Worm (Caenorhabditis elegans) whole organism, mixed stage, embryonic: Measurements from ENCODE around the gene srw-69.

ENCODE experiments used
- M03D4.4 ChIP-seq: sonication (generic microtip); optimal IDR thresholded peaks from 2 replicates; lab custom pipeline; 2017; ENCODE audit warnings: mild to moderate bottlenecking, missing genetic modification characterization, missing compliant biosample characterization
- bed-3 ChIP-seq: fragments of 200-800 bp; sonication (Bioruptor generic); optimal IDR thresholded peaks from 3 replicates; lab custom pipeline; 2018; ENCODE audit warnings: mild to moderate bottlenecking, missing genetic modification characterization, moderate library complexity, missing compliant biosample characterization
- blmp-1 ChIP-seq: fragments of 150-350 bp; optimal IDR thresholded peaks from 2 replicates; lab custom pipeline; 2014; ENCODE audit warnings: missing biosample characterization, missing genetic modification characterization
- ceh-39 ChIP-seq: fragments of 150-350 bp; optimal IDR thresholded peaks from 2 replicates; lab custom pipeline; 2014; ENCODE audit warnings: missing biosample characterization, missing genetic modification characterization
- ceh-43 ChIP-seq: fragments of 200-800 bp; sonication (Bioruptor generic); optimal IDR thresholded peaks from 2 replicates; lab custom pipeline; 2018; ENCODE audit warnings: mild to moderate bottlenecking, missing genetic modification characterization, moderate library complexity, missing compliant biosample characterization
- ceh-83 ChIP-seq: fragments of 200-800 bp; sonication (Bioruptor generic); optimal IDR thresholded peaks from 2 replicates; lab custom pipeline; 2018; ENCODE audit warnings: mild to moderate bottlenecking, missing genetic modification characterization, missing compliant biosample characterization
- ces-1 ChIP-seq: fragments of 150-350 bp; optimal IDR thresholded peaks from 2 replicates; lab custom pipeline; 2014; ENCODE audit warnings: missing biosample characterization, missing genetic modification reagents, missing genetic modification characterization
- cnd-1 ChIP-seq: fragments of 200-800 bp; sonication (Bioruptor generic); optimal IDR thresholded peaks from 2 replicates; lab custom pipeline; 2018; ENCODE audit warnings: mild to moderate bottlenecking, missing genetic modification characterization, missing compliant biosample characterization
- drap-1 ChIP-seq: fragments of 200-800 bp; sonication (Bioruptor generic); optimal IDR thresholded peaks from 3 replicates; lab custom pipeline; 2018; ENCODE audit warnings: mild to moderate bottlenecking, missing genetic modification characterization, missing compliant biosample characterization
- elt-1 ChIP-seq: sonication (generic microtip); optimal IDR thresholded peaks from 2 replicates; lab custom pipeline; 2017; ENCODE audit warnings: missing genetic modification characterization, mild to moderate bottlenecking, missing compliant biosample characterization, antibody characterized with exemption, moderate library complexity, borderline replicate concordance; ENCODE audit not compliant: insufficient read depth
- elt-3 ChIP-seq: fragments of 150-350 bp; optimal IDR thresholded peaks from 2 replicates; lab custom pipeline; 2014; ENCODE audit warnings: missing biosample characterization, missing genetic modification characterization
- flh-1 ChIP-seq: fragments of 200-800 bp; sonication (Bioruptor generic); optimal IDR thresholded peaks from 2 replicates; lab custom pipeline; 2018; ENCODE audit warnings: mild to moderate bottlenecking, missing genetic modification characterization, moderate library complexity, missing compliant biosample characterization
- ham-2 ChIP-seq: fragments of 200-800 bp; sonication (Bioruptor generic); optimal IDR thresholded peaks from 2 replicates; lab custom pipeline; 2018; ENCODE audit warnings: mild to moderate bottlenecking, missing genetic modification characterization, missing compliant biosample characterization
- hlh-1 ChIP-seq: fragments of 150-350 bp; optimal IDR thresholded peaks from 2 replicates; lab custom pipeline; 2014; ENCODE audit warnings: missing biosample characterization, missing genetic modification reagents, missing genetic modification characterization
- lin-13 ChIP-seq: fragments of 150-350 bp; optimal IDR thresholded peaks from 2 replicates; lab custom pipeline; 2014; ENCODE audit warnings: missing biosample characterization, missing genetic modification characterization
- lin-32 ChIP-seq: fragments of 200-800 bp; sonication (Bioruptor generic); optimal IDR thresholded peaks from 2 replicates; lab custom pipeline; 2018; ENCODE audit warnings: mild to moderate bottlenecking, missing genetic modification characterization, missing compliant biosample characterization
- lsy-2 ChIP-seq: fragments of 150-350 bp; optimal IDR thresholded peaks from 2 replicates; lab custom pipeline; 2014; ENCODE audit warnings: missing biosample characterization, missing genetic modification characterization
- mab-5 ChIP-seq: fragments of 150-350 bp; optimal IDR thresholded peaks from 2 replicates; lab custom pipeline; 2014; ENCODE audit warnings: missing biosample characterization, missing genetic modification characterization
- mep-1 ChIP-seq: fragments of 150-350 bp; optimal IDR thresholded peaks from 2 replicates; lab custom pipeline; 2017; ENCODE audit warnings: missing biosample characterization, missing genetic modification reagents, missing genetic modification characterization, inconsistent platforms
- mls-2 ChIP-seq: sonication (generic microtip); optimal IDR thresholded peaks from 2 replicates; lab custom pipeline; 2016; ENCODE audit warnings: mild to moderate bottlenecking, missing genetic modification characterization, moderate library complexity, missing compliant biosample characterization
- nhr-12 ChIP-seq: fragments of 150-350 bp; optimal IDR thresholded peaks from 2 replicates; lab custom pipeline; 2014; ENCODE audit warnings: missing biosample characterization, missing genetic modification characterization
- nhr-2 ChIP-seq: fragments of 150-350 bp; optimal IDR thresholded peaks from 2 replicates; lab custom pipeline; 2014; ENCODE audit warnings: missing biosample characterization, missing genetic modification characterization
- nhr-237 ChIP-seq: fragments of 150-350 bp; optimal IDR thresholded peaks from 2 replicates; lab custom pipeline; 2014; ENCODE audit warnings: missing biosample characterization, missing genetic modification characterization
- nhr-28 ChIP-seq: fragments of 150-350 bp; optimal IDR thresholded peaks from 2 replicates; lab custom pipeline; 2014; ENCODE audit warnings: missing biosample characterization, missing genetic modification characterization
- nhr-76 ChIP-seq: sonication (generic microtip); optimal IDR thresholded peaks from 2 replicates; lab custom pipeline; 2017; ENCODE audit warnings: missing biosample characterization, missing genetic modification characterization
- pha-4 ChIP-seq: fragments of 150-350 bp; optimal IDR thresholded peaks from 2 replicates; lab custom pipeline; 2018; ENCODE audit warnings: missing biosample characterization, missing genetic modification reagents, missing genetic modification characterization
- sem-2 ChIP-seq: fragments of 200-800 bp; sonication (Bioruptor generic); optimal IDR thresholded peaks from 2 replicates; lab custom pipeline; 2018; ENCODE audit warnings: mild to moderate bottlenecking, missing genetic modification characterization, missing compliant biosample characterization
- snpc-4 ChIP-seq: fragments of 150-350 bp; optimal IDR thresholded peaks from 2 replicates; lab custom pipeline; 2014; ENCODE audit warnings: missing biosample characterization, missing genetic modification characterization
- sptf-1 ChIP-seq: sonication (generic microtip); optimal IDR thresholded peaks from 2 replicates; lab custom pipeline; 2017; ENCODE audit warnings: mild to moderate bottlenecking, missing genetic modification characterization, moderate library complexity, missing compliant biosample characterization
- tbx-8 ChIP-seq: fragments of 200-800 bp; sonication (Bioruptor generic); optimal IDR thresholded peaks from 2 replicates; lab custom pipeline; 2018; ENCODE audit warnings: mild to moderate bottlenecking, missing genetic modification characterization, moderate library complexity, missing compliant biosample characterization
- unc-120 ChIP-seq: sonication (generic microtip); optimal IDR thresholded peaks from 2 replicates; lab custom pipeline; 2017; ENCODE audit warnings: missing genetic modification characterization, missing compliant biosample characterization; ENCODE audit not compliant: poor library complexity, severe bottlenecking
- unc-39 ChIP-seq: fragments of 150-350 bp; optimal IDR thresholded peaks from 2 replicates; lab custom pipeline; 2014; ENCODE audit warnings: missing biosample characterization, missing genetic modification characterization
- unc-62 ChIP-seq: fragments of 150-350 bp; optimal IDR thresholded peaks from 2 replicates; lab custom pipeline; 2014; ENCODE audit warnings: missing biosample characterization, missing genetic modification reagents, missing genetic modification characterization
- zip-8 ChIP-seq: fragments of 150-350 bp; optimal IDR thresholded peaks from 2 replicates; lab custom pipeline; 2014; ENCODE audit warnings: missing biosample characterization, missing genetic modification characterization
- ztf-11 ChIP-seq: fragments of 150-350 bp; optimal IDR thresholded peaks from 2 replicates; lab custom pipeline; 2014; ENCODE audit warnings: missing biosample characterization, missing genetic modification characterization

srw-69 gene

DNA sequence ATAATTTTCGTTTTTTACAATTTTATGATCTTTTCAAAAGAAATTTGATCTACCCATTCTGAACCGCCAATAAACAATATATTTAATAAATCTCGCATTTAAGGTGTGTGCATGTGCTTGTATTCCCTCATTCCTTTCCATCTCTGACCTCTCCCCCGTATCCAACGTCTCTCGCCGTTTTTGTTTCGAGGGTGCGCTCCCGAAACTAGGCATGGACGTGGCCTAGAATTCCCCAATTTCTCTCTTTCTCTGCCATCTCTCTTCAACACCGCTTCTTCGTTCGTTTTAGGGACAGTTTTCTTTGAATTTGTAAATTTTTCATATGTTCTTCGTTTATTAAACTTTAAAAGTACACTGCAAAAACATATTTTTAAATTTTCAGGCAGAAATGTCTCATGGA is 36.7 kb upstream of the srw-69 start, which contains the start of gene F25E5.1:
TSS of gene F25E5.1 (plus strand) at position 376 of the 400 bp plus-strand sequence.
- TF ChIP-seq pha-4 (tag; lab: Kevin White, UChicago) (peak; percentile 44), elt-3 (tag; lab: Kevin White, UChicago) (no peak), mab-5 (no peak), elt-1 (tag; lab: Kevin White, UChicago) (no peak), blmp-1 (tag; lab: Kevin White, UChicago) (no peak), M03D4.4 (tag; lab: Kevin White, UChicago) (peak; percentile 37), nhr-28 (tag; lab: Kevin White, UChicago) (no peak), ceh-39 (tag; lab: Kevin White, UChicago) (no peak), mep-1 (tag; lab: Kevin White, UChicago) (peak; percentile 59), sptf-1 (tag; lab: Kevin White, UChicago) (peak; percentile 45), unc-39 (tag; lab: Kevin White, UChicago) (no peak), tbx-8 (GFP tag; lab: Kevin White, UChicago) (no peak), unc-62 (GFP tag; lab: Kevin White, UChicago) (no peak), bed-3 (GFP tag; lab: Kevin White, UChicago) (no peak), snpc-4 (tag; lab: Kevin White, UChicago) (no peak), nhr-237 (peak; percentile 31), mls-2 (tag; lab: Kevin White, UChicago) (no peak), ztf-11 (tag; lab: Kevin White, UChicago) (no peak), ceh-43 (no peak), lin-32 (no peak), flh-1 (no peak), cnd-1 (tag; lab: Kevin White, UChicago) (no peak), nhr-2 (no peak), hlh-1 (tag; lab: Kevin White, UChicago) (no peak), drap-1 (GFP tag; lab: Kevin White, UChicago) (no peak), ceh-83 (GFP tag; lab: Kevin White, UChicago) (no peak), zip-8 (tag; lab: Kevin White, UChicago) (no peak), ham-2 (no peak), nhr-76 (tag; lab: Kevin White, UChicago) (no peak), ces-1 (GFP tag; lab: Kevin White, UChicago) (no peak), sem-2 (no peak), lin-13 (tag; lab: Kevin White, UChicago) (peak; percentile 54), nhr-12 (tag; lab: Kevin White, UChicago) (no peak), unc-120 (peak; percentile 98), lsy-2 (tag; lab: Kevin White, UChicago) (peak; percentile 58)
- TF ChIP-seq, all 35 proteins: peak for 8

DNA sequence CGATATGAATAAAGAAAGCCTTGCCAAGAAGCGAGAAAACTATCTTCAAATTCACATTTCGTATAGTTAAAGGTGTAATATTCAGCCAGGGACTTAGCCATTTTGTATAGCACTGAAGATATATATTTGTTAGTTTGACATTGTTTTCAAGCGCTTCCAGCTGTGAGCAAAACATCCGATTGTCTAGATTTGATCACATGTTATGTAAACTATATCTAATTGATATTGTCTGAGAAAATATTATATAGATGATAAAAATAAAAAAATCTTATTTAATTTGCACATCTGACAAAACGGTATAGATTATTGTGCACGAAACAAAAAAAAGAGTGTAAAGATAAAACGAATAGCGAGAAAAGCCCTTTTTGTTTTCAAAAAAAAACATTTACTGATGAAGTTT is 35.9 kb upstream of the srw-69 start, which contains the start of gene srh-89:
TSS of gene srh-89 (minus strand) at position 101 of the 400 bp plus-strand sequence.
- TF ChIP-seq lin-13 (tag; lab: Kevin White, UChicago) (no peak), zip-8 (tag; lab: Kevin White, UChicago) (no peak), unc-62 (GFP tag; lab: Kevin White, UChicago) (no peak), unc-39 (tag; lab: Kevin White, UChicago) (no peak), nhr-237 (no peak), lin-32 (no peak), lsy-2 (tag; lab: Kevin White, UChicago) (no peak), blmp-1 (tag; lab: Kevin White, UChicago) (no peak)

DNA sequence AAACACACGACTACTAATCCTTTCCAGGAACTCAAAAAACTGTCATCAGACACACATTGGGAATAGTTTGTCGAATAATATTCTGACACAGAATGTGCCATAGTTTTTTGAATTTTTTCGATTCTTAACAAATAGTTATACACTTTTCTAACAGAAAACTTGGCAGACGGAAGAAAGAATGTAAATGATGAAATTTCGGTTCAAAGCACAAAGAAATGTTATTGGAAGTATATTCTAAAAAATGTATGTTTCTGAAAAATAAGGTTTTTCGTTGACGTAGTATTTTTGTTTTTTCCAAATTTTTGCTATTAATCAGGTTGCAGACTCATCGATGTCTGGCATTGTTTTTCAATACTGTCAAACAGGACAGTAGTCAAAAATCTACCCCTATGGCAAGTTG is 32.1 kb upstream of the srw-69 start, which contains the start of gene srh-92:
TSS of gene srh-92 (minus strand) at position 101 of the 400 bp plus-strand sequence.
- TF ChIP-seq sptf-1 (tag; lab: Kevin White, UChicago) = no peak
- no peak for TF ChIP-seq unc-62 (GFP tag; lab: Kevin White, UChicago)
- no peak for TF ChIP-seq sem-2
- TF ChIP-seq lsy-2 (tag; lab: Kevin White, UChicago) = no peak
- TF ChIP-seq unc-39 (tag; lab: Kevin White, UChicago) = no peak
- TF ChIP-seq lin-32 = no peak
- TF ChIP-seq zip-8 (tag; lab: Kevin White, UChicago) = no peak
- no peak for TF ChIP-seq ceh-39 (tag; lab: Kevin White, UChicago)
- TF ChIP-seq hlh-1 (tag; lab: Kevin White, UChicago) = no peak
- TF ChIP-seq nhr-12 (tag; lab: Kevin White, UChicago) = no peak
- TF ChIP-seq mls-2 (tag; lab: Kevin White, UChicago) = no peak
